Worm (Caenorhabditis elegans): Measurements from ENCODE around the gene ZK1240.6.

ce11 chrII:2317883-2318357 is 4.8 kb downstream of the ZK1240.6 start, which contains the start of the genes ZK1240.5 and ZK1240.9:
- TF ChIP-seq tab-1 (GFP tag; IDR thresholded peaks at IDR 0.05), result no peak
- TF ChIP-seq ztf-29 (GFP tag; IDR thresholded peaks at IDR 0.05), result no peak
- no peak for TF ChIP-seq flt-1 (GFP tag; IDR thresholded peaks at IDR 0.05)
- TF ChIP-seq ztf-23 (GFP tag; IDR thresholded peaks at IDR 0.05), result no peak
- TF ChIP-seq ref-1 (GFP tag; conservative IDR thresholded peaks at IDR 0.05), result no peak
- TF ChIP-seq med-1 (GFP tag; optimal IDR thresholded peaks at IDR 0.05; ENCODE audit: insufficient read depth), result no peak
- TF ChIP-seq T22C8.4 (GFP tag; IDR thresholded peaks at IDR 0.05), result no peak
- no peak for TF ChIP-seq cog-1 (tag; optimal IDR thresholded peaks at IDR 0.05)
